Worm (Caenorhabditis elegans): ENCODE results near the gene dna-2.
A peak's percentile ranks its signal among the peaks of the same experiment; 100 is the strongest.

Gene dna-2

ce11 chrII:11824673-11825072, 46.4 kb downstream of the dna-2 start:
- 0 out of 2 replicates have a peak, but pooled peaks have one; percentile 59 for TF ChIP-seq tab-1 (GFP tag; IDR thresholded peaks at IDR 0.05)
- 0 out of 2 replicates have a peak, but pooled peaks have one; percentile 35 for TF ChIP-seq ztf-23 (GFP tag; IDR thresholded peaks at IDR 0.05)
- 0 out of 2 replicates have a peak, but pooled peaks have one; percentile 53 for TF ChIP-seq flt-1 (GFP tag; IDR thresholded peaks at IDR 0.05)

- TF ChIP-seq T22C8.4 (GFP tag; IDR thresholded peaks at IDR 0.05) (no peak), cog-1 (tag; optimal IDR thresholded peaks at IDR 0.05) (no peak), ztf-29 (GFP tag; IDR thresholded peaks at IDR 0.05) (no peak), ref-1 (GFP tag; conservative IDR thresholded peaks at IDR 0.05) (no peak), ztf-23 (GFP tag; IDR thresholded peaks at IDR 0.05) (no peak)
These were observed 51.7 kb downstream of the dna-2 start, which contains the start of gene pes-5 for ce11 chrII:11829920-11830319. Gene pes-5, minus strand, starts transcription at chrII:11830020.

- TF ChIP-seq med-1 (GFP tag; optimal IDR thresholded peaks at IDR 0.05; ENCODE audit: insufficient read depth) (no peak), ztf-23 (GFP tag; IDR thresholded peaks at IDR 0.05) (no peak), tab-1 (GFP tag; IDR thresholded peaks at IDR 0.05) (no peak), ref-1 (GFP tag; conservative IDR thresholded peaks at IDR 0.05) (no peak), flt-1 (GFP tag; IDR thresholded peaks at IDR 0.05) (no peak), klf-2 (GFP tag; conservative IDR thresholded peaks at IDR 0.05) (no peak), ztf-29 (GFP tag; IDR thresholded peaks at IDR 0.05) (no peak), cog-1 (tag; optimal IDR thresholded peaks at IDR 0.05) (no peak), T22C8.4 (GFP tag; IDR thresholded peaks at IDR 0.05) (no peak)
These were observed 52.4 kb downstream of the dna-2 start for ce11 chrII:11830601-11831000.
